Worm (Caenorhabditis elegans) whole organism, L4 larva: ENCODE data around the gene C08E3.14.

Source experiments
- ama-1 ChIP-seq: fragments of 150-350 bp; optimal IDR thresholded peaks from 2 replicates; lab custom pipeline; 2014; ENCODE audit warnings: inconsistent platforms, mixed read lengths
- ceh-44 ChIP-seq: fragments of 200-800 bp; sonication (Bioruptor generic); IDR thresholded peaks from 2 replicates; pipeline ENCODE4 v1.3.6; 2022; ENCODE audit warnings: missing genetic modification reagents, missing genetic modification characterization, missing compliant biosample characterization
- ces-1 ChIP-seq: fragments of 150-350 bp; sonication (generic microtip); optimal IDR thresholded peaks from 4 replicates; lab custom pipeline; 2014; ENCODE audit warnings: missing biosample characterization, missing genetic modification reagents, missing genetic modification characterization
- daf-12 ChIP-seq: fragments of 150-350 bp; optimal IDR thresholded peaks from 2 replicates; lab custom pipeline; 2014; ENCODE audit warnings: missing biosample characterization, missing genetic modification reagents, missing genetic modification characterization
- fos-1 ChIP-seq: fragments of 150-350 bp; optimal IDR thresholded peaks from 2 replicates; lab custom pipeline; 2014; ENCODE audit warnings: missing biosample characterization, missing genetic modification characterization
- lsy-2 ChIP-seq, 2 experiments: fragments of 150-350 bp in 1 of 2; sonication (generic microtip) in 1 of 2; optimal IDR thresholded peaks; 2 replicates each; lab custom pipeline; 2014 to 2017; ENCODE audit warnings: missing biosample characterization in 2 of 2, missing genetic modification characterization in 2 of 2
- nhr-77 ChIP-seq: fragments of 150-350 bp; optimal IDR thresholded peaks from 2 replicates; lab custom pipeline; 2014; ENCODE audit warnings: missing biosample characterization, missing genetic modification characterization
- php-3 ChIP-seq: fragments of 200-800 bp; sonication (Bioruptor generic); IDR thresholded peaks from 2 replicates; pipeline ENCODE4 v1.3.6; 2022; ENCODE audit warnings: missing genetic modification reagents, missing genetic modification characterization, missing compliant biosample characterization
- skn-1 ChIP-seq: fragments of 150-350 bp; optimal IDR thresholded peaks from 2 replicates; lab custom pipeline; 2014; ENCODE audit warnings: missing biosample characterization, missing genetic modification characterization
- zag-1 ChIP-seq: fragments of 150-350 bp; optimal IDR thresholded peaks from 2 replicates; lab custom pipeline; 2014; ENCODE audit warnings: missing biosample characterization, missing genetic modification characterization
- ztf-11 ChIP-seq: fragments of 150-350 bp; optimal IDR thresholded peaks from 2 replicates; lab custom pipeline; 2014; ENCODE audit warnings: missing biosample characterization, missing genetic modification characterization

- TF ChIP-seq lsy-2 (tag; optimal IDR thresholded peaks at IDR 0.05; lab: Kevin White, UChicago) (no peak), ceh-44 (GFP tag; lab: Robert Waterston, UW) (no peak), ces-1 (GFP tag; lab: Kevin White, UChicago) (no peak), skn-1 (tag; lab: Kevin White, UChicago) (no peak), nhr-77 (tag; lab: Kevin White, UChicago) (no peak), zag-1 (tag; lab: Kevin White, UChicago) (no peak), ztf-11 (tag; lab: Kevin White, UChicago) (no peak), daf-12 (tag; lab: Kevin White, UChicago) (no peak), fos-1 (tag; lab: Kevin White, UChicago) (no peak), php-3 (GFP tag; lab: Robert Waterston, UW) (no peak), ama-1 (no peak)
Measured at ce11 chrII:1610630-1611029, 15.1 kb upstream of the C08E3.14 start, which contains the start of gene fbxa-163.
